Worm (Caenorhabditis elegans): ENCODE results near the gene spat-3.

spat-3 gene

ce11 chrX:4550987-4551386 lies 54.7 kb downstream of the spat-3 start:
- TF ChIP-seq ceh-43 (GFP tag; optimal IDR thresholded peaks at IDR 0.05), result no peak
- TF ChIP-seq ham-2 (GFP tag; optimal IDR thresholded peaks at IDR 0.05), result peak; percentile 99
- peak; percentile 81 for TF ChIP-seq elt-1 (tag; optimal IDR thresholded peaks at IDR 0.05; ENCODE audit: borderline replicate concordance, insufficient read depth)
- no peak for TF ChIP-seq blmp-1 (tag; optimal IDR thresholded peaks at IDR 0.05)
- TF ChIP-seq zip-8 (tag; optimal IDR thresholded peaks at IDR 0.05), result peak; percentile 75

ce11 chrX:4549853-4550596 lies 55.7 kb downstream of the spat-3 start, which contains the start of gene C07A12.18:
Gene C07A12.18, minus strand, starts transcription at chrX:4549903.
- TF ChIP-seq cnd-1 (tag; optimal IDR thresholded peaks at IDR 0.05) (no peak), ham-2 (GFP tag; optimal IDR thresholded peaks at IDR 0.05) (peak; percentile 11)

- TF ChIP-seq lin-13 (tag; optimal IDR thresholded peaks at IDR 0.05) (no peak), elt-1 (tag; optimal IDR thresholded peaks at IDR 0.05; ENCODE audit: borderline replicate concordance, insufficient read depth) (peak; percentile 50), ham-2 (GFP tag; optimal IDR thresholded peaks at IDR 0.05) (peak; percentile 78), nhr-2 (tag; optimal IDR thresholded peaks at IDR 0.05) (peak; percentile 58)
Measured at ce11 chrX:4548929-4549328, 56.8 kb downstream of the spat-3 start.
